Fruit fly (Drosophila melanogaster) whole organism, larva: ENCODE measurements around the gene CG12121.

ENCODE experiments used
- noc ChIP-seq: fragments of 200-800 bp; sonication (Bioruptor generic); optimal IDR thresholded peaks from 3 replicates; lab custom pipeline; 2019; ENCODE audit warnings: missing biosample characterization, mild to moderate bottlenecking, missing genetic modification characterization, moderate library complexity

CG12121 gene

DNA sequence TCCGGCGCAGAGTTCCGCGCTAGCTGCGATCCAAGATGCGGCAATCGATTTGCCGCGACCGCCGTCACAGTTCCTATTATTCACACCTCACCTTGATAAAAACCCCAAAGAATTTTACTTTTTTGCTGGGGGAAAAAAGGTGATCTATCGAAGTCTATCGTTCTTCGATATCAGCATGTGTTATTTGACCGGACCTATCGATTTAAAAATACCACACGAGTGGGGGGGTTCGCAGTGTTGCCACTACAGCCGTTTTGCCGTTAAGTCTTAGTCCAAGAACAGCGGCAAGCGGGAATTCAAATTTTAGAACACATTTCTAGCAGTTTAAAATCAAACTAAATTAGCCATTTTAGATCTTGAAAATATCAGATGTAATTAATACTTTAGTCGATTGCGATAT, at the start of gene CG12121:
Gene CG12121, minus strand, starts transcription at position 180 of the 400 bp plus-strand sequence.
- no peak for TF ChIP-seq noc (tag; lab: Kevin White, UChicago)

DNA sequence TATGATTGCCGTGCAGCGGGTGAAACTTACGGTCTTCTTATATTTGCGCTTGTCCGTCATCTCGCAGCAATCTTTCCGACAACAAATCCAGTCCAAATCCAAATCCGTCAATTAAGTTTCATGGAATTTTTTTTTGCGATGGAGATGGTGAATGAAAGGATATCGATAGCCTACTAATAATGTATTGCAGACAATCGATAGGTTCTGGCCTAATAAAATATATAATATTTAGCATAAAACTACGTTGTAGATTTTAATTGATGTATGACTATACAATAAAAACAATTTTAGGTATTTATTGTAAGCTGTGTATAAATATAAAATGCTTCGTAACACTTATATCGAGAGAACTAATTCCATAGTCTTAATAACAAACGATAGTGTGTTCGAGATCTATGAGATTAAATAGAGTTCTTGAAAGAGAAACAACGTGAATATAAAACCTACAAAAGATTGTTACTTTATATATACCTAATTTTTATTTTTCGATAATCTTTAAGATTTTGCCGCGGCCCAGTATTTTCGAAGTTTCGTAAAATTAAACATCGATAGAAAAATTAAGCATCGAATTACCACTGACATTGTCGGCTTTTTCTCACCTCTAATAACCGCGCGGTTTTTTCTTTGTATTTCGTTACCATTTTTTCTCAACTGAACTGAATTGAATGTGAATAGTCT, 40.8 kb upstream of the CG12121 start, which contains the start of the genes Cfp1 and Aladin:
Gene Cfp1, minus strand, starts transcription at position 131 of the 678 bp plus-strand sequence.
Gene Aladin, plus strand, starts transcription at position 584 of the 678 bp plus-strand sequence.
- no peak for TF ChIP-seq noc (tag; lab: Kevin White, UChicago)

DNA sequence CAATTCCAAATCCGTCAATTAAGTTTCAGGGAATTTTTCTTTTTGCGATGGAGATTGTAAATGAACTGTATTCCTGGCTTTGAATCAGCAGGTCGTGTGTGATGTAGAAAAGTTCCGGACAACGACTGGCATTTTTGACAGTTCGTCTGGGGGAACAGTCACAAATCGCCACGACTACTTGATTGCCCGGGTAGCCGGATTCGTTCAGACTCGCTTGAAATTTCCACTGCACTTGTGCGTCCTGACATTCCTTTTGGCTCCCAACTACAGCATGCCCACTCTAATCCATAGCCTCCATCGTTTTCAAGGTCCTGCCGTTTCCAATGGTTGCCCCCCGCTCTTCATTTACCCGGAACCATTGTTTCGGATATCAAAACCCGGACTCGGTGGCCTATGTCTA, 37.6 kb upstream of the CG12121 start, which contains the start of gene CG17440:
Gene CG17440, minus strand, starts transcription at position 101 of the 400 bp plus-strand sequence.
- TF ChIP-seq noc (tag; lab: Kevin White, UChicago) = no peak

DNA sequence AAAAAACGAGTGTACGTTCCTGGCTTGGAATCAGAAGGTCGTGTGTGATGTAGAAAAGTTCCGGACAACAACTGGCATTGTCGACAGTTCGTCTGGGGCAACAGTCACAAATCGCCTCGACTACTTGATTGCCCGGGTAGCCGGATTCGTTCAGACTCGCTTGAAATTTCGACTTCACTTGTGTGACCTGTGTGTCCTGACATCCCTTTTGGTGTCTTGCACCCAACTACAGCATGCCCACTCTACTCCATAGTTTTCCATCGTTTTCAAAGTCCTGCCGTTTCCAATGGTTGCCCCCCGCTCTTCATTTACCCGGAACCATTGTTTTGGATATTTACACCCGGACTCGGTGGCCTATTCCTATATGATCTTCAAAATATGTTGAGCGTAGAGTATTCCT, 35.4 kb upstream of the CG12121 start, which contains the start of gene Erk7:
Gene Erk7, minus strand, starts transcription at position 101 of the 400 bp plus-strand sequence.
- TF ChIP-seq noc (tag; lab: Kevin White, UChicago) = no peak

DNA sequence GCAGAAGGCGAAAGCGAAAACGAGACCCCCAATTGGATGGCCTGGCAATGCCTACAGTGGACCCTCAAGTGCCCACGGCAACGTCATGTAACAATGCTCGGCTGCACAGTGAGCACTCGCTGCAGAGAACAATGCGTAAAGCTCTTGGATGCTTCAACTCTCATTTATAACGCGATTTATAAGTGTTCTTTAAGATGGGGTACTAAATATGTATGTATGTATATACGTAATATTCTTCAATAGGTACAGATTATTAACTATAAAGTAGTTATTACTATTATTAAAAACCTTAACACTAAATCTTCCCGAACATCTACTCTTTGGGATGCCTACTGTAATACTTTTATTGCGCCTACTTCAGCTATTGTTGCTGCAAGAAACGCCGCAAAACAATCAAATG, 33.9 kb upstream of the CG12121 start:
- no peak for TF ChIP-seq noc (tag; lab: Kevin White, UChicago)

DNA sequence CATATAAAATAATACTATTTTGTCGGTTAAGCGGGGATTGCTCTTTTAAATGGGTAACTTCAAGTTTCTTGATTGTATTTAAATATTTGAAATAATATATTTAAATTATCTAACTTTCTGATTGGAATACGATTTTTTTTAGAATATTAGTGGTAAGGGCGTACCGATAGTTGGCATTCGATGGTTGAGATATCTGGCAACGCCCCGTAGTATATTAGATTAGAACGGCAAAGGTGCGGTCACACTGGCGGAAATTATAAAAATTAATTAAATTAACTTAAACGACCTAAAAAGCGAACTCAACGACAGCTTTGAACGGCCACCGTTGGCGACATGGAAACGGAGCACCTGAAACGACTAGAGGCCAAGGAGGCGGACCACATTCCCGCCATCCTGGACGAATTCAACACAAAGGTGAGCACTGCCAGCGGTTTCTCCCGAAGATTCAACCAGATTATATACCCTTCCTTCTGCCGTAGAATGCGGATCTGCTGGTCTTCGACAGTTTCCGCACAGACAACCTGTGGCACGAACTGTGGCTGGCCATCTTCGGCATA, 23.9 kb upstream of the CG12121 start, which contains the start of gene ric8a:
Gene ric8a, plus strand, starts transcription at position 205 of the 557 bp plus-strand sequence.
- no peak for TF ChIP-seq noc (tag; lab: Kevin White, UChicago)

DNA sequence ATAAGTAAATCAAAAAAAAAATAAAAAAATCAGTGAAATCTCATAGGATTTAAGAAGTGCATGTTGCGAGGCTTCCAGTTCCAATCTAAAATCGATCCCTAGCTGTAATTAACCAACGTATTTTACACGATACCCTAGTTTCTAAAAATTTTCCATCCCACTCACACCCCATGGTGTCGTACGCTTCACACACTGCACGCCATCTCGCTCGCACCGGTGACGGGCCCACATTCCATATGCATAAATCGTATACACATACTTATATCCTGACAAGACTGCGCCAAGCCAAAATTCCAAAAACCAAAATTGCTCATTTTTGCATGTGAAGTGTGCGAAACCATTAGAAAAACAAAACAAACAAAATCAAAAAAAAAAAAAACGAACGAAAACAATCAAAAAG, 22.8 kb upstream of the CG12121 start:
- no peak for TF ChIP-seq noc (tag; lab: Kevin White, UChicago)

DNA sequence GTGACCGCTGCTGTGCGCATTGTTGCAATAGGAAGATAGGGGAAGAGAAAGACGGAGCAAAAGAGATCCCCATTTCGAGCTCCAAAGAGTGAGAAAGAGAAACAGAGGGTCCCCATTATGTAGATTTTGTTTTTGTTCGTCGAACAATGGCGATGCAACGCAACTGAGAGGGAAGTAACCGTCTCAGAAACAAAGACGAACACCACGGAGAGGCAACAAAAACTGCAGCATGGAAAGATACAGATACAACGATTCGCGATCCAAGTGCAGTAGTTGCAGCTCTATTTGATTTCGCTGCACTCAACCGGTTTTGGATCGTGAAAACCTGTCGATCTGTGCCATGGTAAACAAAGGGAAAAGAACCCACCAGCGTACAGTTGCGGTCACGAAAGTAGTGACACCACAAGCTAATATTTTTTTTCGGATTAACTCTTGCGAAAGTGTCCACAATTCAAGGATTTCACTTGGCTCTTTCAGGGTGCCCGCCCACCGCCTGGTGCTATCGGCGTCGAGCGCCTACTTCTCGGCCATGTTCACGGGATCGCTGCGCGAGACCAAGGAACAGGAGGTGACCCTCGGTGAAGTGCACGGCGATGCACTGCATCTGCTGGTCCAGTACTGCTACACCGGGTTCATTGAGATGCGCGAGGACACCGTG, 20.0 kb upstream of the CG12121 start:
- TF ChIP-seq noc (tag; lab: Kevin White, UChicago) = no peak

DNA sequence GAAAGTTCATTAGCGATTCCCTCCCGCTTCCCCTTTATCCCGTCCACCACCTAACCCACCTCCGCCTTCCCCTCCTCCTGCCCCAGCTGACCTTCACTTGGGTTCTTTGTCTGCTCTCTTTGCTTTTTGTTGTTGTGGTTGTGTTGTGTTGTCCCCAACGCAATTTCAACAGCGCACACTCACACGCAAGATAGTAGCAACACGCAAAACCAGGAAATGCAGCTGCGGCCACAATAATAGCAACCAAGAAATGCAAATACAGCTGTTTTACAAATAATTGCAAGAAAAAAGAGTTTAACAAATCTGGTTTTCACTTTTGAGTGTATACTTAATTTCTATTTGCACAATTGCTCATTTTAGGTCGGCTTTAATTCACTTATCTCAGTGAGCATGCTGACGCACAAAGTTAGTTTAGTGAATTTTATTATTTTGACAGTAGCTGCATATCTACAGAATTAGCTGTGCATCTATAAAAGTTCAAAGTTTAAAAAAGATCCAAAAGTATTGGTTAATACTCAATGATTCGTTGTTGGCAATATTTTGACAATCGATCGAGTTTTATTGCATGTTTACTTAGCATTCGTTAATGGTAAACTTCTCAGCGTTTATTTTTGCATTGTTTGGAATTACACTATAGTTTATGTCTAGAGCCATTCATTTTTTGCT, 19.2 kb upstream of the CG12121 start:
- no peak for TF ChIP-seq noc (tag; lab: Kevin White, UChicago)

DNA sequence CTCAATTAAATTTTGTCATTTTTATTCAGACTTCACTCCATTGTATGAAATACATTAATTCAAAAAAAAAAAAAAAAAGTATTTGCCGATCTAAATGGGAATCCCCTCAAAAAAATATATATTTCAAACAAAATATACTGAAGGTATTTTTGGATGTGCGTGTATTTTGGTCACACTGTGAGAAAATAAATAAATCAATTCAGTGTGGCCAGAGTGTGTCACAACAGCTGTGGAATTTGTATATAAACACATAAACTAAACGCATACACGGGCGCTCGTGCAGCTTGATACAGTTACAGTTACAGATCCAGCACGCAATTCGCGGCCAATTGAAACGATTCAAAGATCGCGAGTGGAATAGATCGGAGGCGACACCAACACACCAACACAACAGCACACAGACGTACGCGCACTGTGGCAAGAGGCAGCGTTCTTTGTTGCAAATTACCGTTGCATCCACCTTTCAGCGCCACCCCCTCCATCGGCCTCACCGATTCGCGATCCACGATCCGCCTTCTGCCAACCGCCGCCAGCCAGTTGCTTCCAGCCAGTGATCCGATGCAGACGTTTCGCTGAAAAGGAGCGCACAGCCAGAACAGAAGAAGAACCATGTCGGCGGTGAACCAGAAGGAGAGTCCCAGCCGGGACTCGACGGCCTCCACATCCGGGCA, 18.1 kb upstream of the CG12121 start, which contains the start of gene CG17754:
Gene CG17754, plus strand, starts transcription at position 260 of the 671 bp plus-strand sequence.
- no peak for TF ChIP-seq noc (tag; lab: Kevin White, UChicago)

DNA sequence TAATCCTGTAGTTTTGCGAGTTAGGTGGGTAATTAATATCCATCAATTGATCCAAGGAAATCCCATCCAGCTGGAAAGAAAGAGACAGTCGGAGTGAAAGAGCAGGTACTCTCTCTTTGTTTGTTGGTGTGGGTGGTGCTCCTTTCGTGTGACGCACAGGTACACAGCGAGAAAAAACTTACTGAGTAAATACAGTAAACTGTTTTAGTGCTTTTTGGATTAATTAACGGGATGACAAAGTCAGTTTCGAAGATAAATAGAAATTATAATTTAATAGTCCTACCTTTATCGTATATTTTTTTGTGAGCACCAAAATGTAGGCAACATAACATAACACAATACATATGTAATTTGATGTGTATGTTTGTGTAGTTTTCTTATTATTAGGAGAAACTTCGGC, 15.9 kb upstream of the CG12121 start:
- no peak for TF ChIP-seq noc (tag; lab: Kevin White, UChicago)

DNA sequence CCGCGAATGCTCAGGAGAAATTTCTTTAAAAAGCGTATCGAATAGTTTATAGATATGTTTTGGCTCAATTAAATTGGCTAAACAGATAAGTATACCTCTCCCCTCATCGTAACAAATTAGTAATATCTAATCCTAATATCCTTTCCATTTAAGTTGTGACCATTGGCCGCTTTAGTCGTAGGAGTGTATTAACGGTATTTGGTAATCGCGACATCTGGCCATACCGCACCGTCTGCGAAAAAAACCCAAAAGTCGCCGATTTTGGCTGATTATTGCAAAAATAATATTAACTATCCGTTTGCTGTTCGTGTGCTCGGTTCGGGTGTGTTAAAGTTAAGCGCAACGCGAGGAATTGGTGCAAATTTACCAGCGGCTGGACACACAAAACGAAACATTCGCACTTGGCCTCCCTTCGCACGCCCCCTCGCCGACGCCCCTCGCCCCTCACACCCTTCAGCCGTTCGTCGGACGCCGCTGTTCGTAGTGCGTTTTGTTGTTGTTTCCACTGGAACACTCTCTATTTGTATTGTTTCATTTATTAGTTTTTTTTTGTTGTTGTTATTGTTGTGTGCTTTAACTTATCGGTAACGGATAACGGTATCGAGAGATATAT, 15.1 kb upstream of the CG12121 start, which contains the start of the genes amx and Dsor1:
Gene amx, minus strand, starts transcription at position 166 of the 613 bp plus-strand sequence.
Gene Dsor1, plus strand, starts transcription at position 172 of the 613 bp plus-strand sequence.
- no peak for TF ChIP-seq noc (tag; lab: Kevin White, UChicago)

DNA sequence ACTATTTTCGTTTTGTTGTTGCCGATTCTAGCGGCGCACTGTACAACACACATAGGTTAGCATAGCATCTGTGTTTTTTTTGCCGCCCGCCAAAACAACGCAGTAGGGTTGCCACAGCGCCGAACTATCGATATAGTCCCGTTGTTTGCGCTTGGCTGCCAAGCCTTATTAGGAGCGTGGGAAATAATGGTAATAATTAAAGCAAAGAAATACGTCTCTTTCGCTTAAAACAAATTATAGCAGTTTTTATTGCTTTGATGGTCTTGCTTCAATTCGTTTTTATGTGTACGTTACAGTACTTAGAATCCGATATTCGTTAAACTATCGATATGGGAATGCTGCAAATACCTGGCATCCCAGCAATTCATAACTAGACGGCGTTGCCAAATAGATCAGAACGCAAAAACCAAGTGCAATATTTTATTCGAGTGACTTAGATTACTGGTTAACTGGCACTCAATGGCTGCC, 11.3 kb upstream of the CG12121 start, which contains the start of the genes mxc and Larp7:
Gene mxc, minus strand, starts transcription at position 51 of the 468 bp plus-strand sequence.
Gene Larp7, plus strand, starts transcription at position 401 of the 468 bp plus-strand sequence.
- TF ChIP-seq noc (tag; lab: Kevin White, UChicago) = no peak

DNA sequence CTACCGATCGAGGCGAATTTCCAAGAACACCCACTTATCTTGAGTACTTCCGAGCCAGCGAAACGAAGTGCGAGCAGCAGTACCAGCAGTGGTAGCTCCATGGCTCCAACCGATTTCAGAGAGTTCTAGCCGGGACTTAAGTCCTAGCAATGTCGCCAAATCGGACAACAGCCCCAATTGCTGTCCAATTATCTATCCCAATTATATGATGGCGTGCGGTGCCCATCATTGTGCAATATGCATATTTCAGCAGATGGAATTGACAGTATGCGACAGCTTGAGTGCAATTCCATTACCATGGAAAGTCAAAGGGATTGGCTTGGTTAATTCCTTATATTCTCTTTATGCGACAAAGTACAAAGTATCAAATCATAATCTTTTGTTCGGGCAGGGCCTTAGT, 4.3 kb upstream of the CG12121 start, which contains the start of gene Ir8a:
Gene Ir8a, minus strand, starts transcription at position 101 of the 400 bp plus-strand sequence.
- no peak for TF ChIP-seq noc (tag; lab: Kevin White, UChicago)
